Worm (Caenorhabditis elegans): ENCODE measurements around the gene ZK1067.4.

Gene ZK1067.4

DNA sequence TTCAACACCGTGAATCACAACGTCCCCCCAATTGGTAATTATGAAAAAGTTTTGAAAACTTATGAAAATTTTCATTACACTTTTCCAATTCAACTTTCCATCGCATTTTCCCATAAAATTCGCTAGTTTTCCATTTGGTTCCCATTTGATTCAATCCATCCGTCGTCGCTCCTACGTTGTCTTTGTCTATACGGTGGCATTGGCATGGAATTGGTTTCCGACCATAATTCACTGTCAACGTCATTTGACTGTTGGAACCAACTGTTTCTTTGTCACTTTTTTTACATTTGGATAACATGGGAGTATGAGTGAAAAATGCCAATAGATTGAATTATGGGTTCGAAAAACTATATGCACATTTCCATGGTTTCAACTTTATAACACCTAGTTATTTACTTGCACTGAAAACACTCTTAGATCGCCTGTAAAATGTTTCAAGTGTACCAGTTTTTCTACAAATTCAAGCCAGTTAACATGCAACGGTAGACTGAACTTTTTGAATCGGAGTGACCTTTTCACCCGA lies 47.9 kb downstream of the ZK1067.4 start:
- peak; percentile 9 for TF ChIP-seq cog-1 (tag; optimal IDR thresholded peaks at IDR 0.05)
- peak; percentile 52 for TF ChIP-seq flt-1 (GFP tag; IDR thresholded peaks at IDR 0.05)
- 0 out of 2 replicates have a peak, but pooled peaks have one; percentile 11 for TF ChIP-seq T22C8.4 (GFP tag; IDR thresholded peaks at IDR 0.05)
- no peak for TF ChIP-seq tab-1 (GFP tag; IDR thresholded peaks at IDR 0.05)
- no peak for TF ChIP-seq ref-1 (GFP tag; conservative IDR thresholded peaks at IDR 0.05)

DNA sequence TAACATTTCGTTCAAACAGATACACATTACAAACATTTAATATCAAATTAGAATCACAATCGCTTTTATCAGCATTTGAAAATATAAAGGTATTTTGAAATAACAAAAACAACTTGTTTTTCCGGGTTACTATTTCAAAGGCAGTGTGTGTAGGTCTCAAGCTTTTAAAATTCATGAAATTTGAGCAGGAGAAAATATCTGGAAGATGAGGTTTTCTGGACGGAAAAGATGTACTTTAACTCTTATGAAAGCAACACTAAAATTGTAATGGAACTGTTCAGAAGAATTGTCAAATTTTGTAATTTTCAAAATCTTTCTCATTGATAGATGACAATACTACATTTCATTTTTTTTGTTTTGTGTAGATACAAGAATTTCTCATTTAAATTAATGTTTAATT lies 48.4 kb downstream of the ZK1067.4 start:
- no peak for TF ChIP-seq T22C8.4 (GFP tag; IDR thresholded peaks at IDR 0.05)
- no peak for TF ChIP-seq ref-1 (GFP tag; conservative IDR thresholded peaks at IDR 0.05)
- 0 out of 2 replicates have a peak, but pooled peaks have one; percentile 42 for TF ChIP-seq ztf-23 (GFP tag; IDR thresholded peaks at IDR 0.05)

DNA sequence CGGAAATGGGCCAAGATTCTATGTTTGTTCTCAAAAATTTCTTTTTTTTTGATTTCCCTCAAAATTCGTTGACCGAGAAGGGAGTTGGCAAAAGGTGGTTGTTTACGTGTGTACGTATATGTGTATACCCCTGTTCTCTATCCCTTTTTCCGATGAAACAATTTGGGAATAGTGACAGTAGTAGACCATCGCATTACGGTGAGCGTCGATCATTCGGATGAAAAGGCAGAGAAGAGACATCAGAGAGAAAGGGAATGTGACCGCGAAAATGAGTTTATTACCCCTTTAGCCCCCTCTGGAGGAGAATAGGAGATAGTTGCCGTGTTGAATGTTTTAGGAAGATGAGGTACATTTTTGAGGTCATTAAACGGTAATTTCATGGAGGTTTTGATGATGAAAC lies 49.9 kb downstream of the ZK1067.4 start:
- TF ChIP-seq ztf-29 (GFP tag; IDR thresholded peaks at IDR 0.05) = no peak
- TF ChIP-seq ref-1 (GFP tag; conservative IDR thresholded peaks at IDR 0.05) = no peak
- TF ChIP-seq klf-2 (GFP tag; conservative IDR thresholded peaks at IDR 0.05) = no peak
- TF ChIP-seq cog-1 (tag; optimal IDR thresholded peaks at IDR 0.05) = no peak
- TF ChIP-seq flt-1 (GFP tag; IDR thresholded peaks at IDR 0.05) = no peak
- no peak for TF ChIP-seq T22C8.4 (GFP tag; IDR thresholded peaks at IDR 0.05)
- no peak for TF ChIP-seq ztf-23 (GFP tag; IDR thresholded peaks at IDR 0.05)
- TF ChIP-seq tab-1 (GFP tag; IDR thresholded peaks at IDR 0.05) = no peak
- TF ChIP-seq med-1 (GFP tag; optimal IDR thresholded peaks at IDR 0.05; ENCODE audit: insufficient read depth) = no peak

DNA sequence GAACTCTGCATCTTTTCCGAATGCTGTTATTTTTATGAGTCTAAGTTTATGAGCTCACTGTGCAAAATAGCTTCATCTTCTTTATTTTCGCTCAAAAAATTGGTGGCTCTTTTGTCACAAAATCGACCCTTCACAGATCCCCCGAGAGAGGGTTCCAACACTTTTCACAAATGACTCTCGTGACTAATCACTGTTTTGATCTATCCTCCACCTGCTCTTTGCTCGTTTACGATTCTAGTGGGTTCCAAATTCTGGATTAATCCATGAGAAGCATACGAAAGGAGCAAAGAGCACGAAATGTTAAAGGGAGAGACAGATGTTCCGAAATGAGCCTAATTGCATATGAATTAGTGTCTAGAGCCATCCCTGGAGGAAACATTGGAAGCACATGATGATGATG lies 51.2 kb downstream of the ZK1067.4 start:
- TF ChIP-seq cog-1 (tag; optimal IDR thresholded peaks at IDR 0.05) (no peak), med-1 (GFP tag; optimal IDR thresholded peaks at IDR 0.05; ENCODE audit: insufficient read depth) (no peak), T22C8.4 (GFP tag; IDR thresholded peaks at IDR 0.05) (no peak), tab-1 (GFP tag; IDR thresholded peaks at IDR 0.05) (no peak), ztf-23 (GFP tag; IDR thresholded peaks at IDR 0.05) (no peak), klf-2 (GFP tag; conservative IDR thresholded peaks at IDR 0.05) (no peak), ztf-29 (GFP tag; IDR thresholded peaks at IDR 0.05) (no peak), flt-1 (GFP tag; IDR thresholded peaks at IDR 0.05) (no peak), ref-1 (GFP tag; conservative IDR thresholded peaks at IDR 0.05) (no peak)

DNA sequence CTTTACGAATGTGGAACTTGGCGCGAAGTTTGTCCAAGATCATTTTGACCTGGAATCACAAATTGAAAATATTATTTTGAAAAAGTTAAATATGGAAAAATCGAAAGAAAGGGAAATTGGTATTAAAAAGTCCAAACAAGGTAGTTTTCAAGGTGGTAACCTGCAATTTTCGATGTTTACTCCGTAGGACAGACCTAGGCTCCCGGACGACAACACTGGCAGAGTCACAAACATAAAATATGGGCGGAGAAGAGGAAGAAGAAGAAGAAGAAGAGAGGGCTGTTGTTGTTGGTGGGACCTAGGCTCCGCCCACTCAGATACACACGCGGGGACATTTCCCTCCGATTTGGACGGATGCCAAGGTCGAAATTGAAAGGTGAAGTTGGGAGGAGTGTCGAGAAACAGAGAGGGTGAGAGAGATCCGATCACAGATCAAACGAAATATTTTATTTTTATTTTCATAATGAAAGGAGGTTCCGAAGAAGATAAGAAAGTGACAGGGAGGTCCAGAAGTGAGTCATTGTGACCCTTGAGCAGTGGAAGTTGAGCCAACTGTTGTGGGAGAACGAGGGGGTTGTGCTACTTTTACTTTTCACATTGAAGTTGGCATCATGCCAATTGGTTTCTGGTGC lies 51.9 kb downstream of the ZK1067.4 start, which contains the start of gene aqp-2:
TSS of gene aqp-2 (minus strand) at position 51 of the 632 bp plus-strand sequence.
- no peak for TF ChIP-seq flt-1 (GFP tag; IDR thresholded peaks at IDR 0.05)
- TF ChIP-seq tab-1 (GFP tag; IDR thresholded peaks at IDR 0.05) = no peak
- no peak for TF ChIP-seq ref-1 (GFP tag; conservative IDR thresholded peaks at IDR 0.05)
- no peak for TF ChIP-seq med-1 (GFP tag; optimal IDR thresholded peaks at IDR 0.05; ENCODE audit: insufficient read depth)
- no peak for TF ChIP-seq cog-1 (tag; optimal IDR thresholded peaks at IDR 0.05)
- no peak for TF ChIP-seq klf-2 (GFP tag; conservative IDR thresholded peaks at IDR 0.05)
- TF ChIP-seq T22C8.4 (GFP tag; IDR thresholded peaks at IDR 0.05) = no peak
- TF ChIP-seq ztf-23 (GFP tag; IDR thresholded peaks at IDR 0.05) = no peak

Measured in whole organism, midembryonic.